Fruit fly (Drosophila melanogaster): ENCODE measurements around the gene CG13643.
A peak's percentile ranks its signal among the peaks of the same experiment; 100 is the strongest.

The CG13643 gene

DNA sequence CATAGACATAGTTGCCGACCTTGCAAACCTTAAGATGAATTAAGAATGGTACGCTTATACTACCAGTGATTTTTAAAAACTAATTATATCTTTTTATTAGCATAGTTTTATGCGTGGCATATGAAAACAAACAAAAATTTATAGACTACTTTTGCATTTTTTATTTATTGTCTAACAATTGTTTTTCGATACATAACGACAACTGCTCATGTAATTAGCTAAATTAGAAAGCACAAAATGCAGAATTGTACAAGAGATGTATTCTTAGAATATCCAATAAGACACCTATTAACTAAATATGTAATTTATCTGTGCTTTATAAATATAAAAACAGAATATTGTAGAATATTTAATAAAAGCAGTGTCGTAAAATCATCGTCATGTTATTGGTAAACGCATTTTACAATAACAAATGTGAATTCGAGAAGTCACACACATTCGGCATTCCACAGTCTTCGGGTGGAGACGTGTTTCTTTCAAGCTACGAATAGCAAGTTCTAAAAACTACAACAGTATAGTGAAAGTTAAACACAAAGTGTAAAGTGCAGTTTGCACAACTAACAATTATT lies 21.0 kb upstream of the CG13643 start (continued):
- TF ChIP-seq mld (GFP tag; IDR thresholded peaks at IDR 0.05; ENCODE audit: partially characterized antibody): no peak
- TF ChIP-seq Rfx (GFP tag; IDR thresholded peaks at IDR 0.05): no peak
- TF ChIP-seq Sry-β (GFP tag; optimal IDR thresholded peaks at IDR 0.05): peak; percentile 45
- TF ChIP-seq CG2712 (tag; optimal IDR thresholded peaks at IDR 0.05): no peak
- TF ChIP-seq esg (GFP tag; conservative IDR thresholded peaks at IDR 0.05): no peak
- no peak for TF ChIP-seq CG10959 (GFP tag; IDR thresholded peaks at IDR 0.05)
- TF ChIP-seq Dip2 (GFP tag; IDR thresholded peaks at IDR 0.05): no peak
- TF ChIP-seq en (GFP tag; optimal IDR thresholded peaks at IDR 0.05): no peak
- TF ChIP-seq trem (tag; optimal IDR thresholded peaks at IDR 0.05): no peak
- TF ChIP-seq Sox102F (GFP tag; optimal IDR thresholded peaks at IDR 0.05): no peak
- TF ChIP-seq CG33213 (GFP tag; optimal IDR thresholded peaks at IDR 0.05): no peak

DNA sequence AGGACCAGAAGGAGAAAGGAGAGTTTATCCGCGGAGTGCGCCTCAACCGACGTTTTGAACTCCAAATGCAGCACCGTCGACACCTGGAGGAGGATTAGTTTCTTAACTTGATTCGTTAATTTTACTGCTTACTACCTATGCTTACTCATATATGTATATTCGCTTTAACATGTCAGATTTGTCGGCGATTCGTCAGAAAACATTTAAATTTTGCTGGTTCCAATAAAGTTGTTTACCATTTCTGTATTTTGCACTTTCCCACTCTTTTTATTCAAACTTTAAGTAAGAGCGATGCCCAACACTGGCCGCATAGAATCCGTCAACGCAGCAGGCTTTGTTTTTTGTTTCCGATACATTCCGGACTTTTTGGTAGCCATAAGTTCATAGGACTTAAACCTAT lies 19.1 kb upstream of the CG13643 start, which contains the start of gene Trf4-2:
Trf4-2 (plus strand) TSS at position 301 of the 400 bp plus-strand sequence.
- TF ChIP-seq stwl (tag; optimal IDR thresholded peaks at IDR 0.05): peak; percentile 67
- peak; percentile 6 for TF ChIP-seq gfzf (GFP tag; optimal IDR thresholded peaks at IDR 0.05)
- no peak for TF ChIP-seq gcm2 (GFP tag; optimal IDR thresholded peaks at IDR 0.05)
- peak; percentile 13 for TF ChIP-seq CG10267 (tag; optimal IDR thresholded peaks at IDR 0.05)

DNA sequence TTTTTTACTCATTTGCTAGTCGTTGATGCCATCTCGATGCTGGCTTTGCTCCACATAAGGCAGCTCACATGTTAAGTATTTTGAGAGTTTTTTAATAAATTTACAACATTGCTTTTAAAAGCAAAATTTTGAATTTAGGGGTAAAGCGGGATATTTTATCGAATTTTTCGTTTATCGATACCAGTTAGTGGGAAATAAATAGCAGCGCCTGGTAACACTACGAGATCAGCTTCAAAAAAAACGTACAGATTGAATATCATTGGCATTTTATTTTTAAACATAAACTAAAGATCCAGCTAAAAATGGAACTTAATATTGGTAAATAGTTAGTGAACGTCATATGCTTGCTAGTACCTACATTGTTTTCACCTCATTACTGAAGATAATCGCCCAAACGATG lies 16.5 kb upstream of the CG13643 start, which contains the start of gene Mink:
Mink (plus strand) TSS at position 204 of the 400 bp plus-strand sequence.
- TF ChIP-seq CG15601 (tag; optimal IDR thresholded peaks at IDR 0.05) (no peak), Med (GFP tag) (no peak), CG34224 (GFP tag; IDR thresholded peaks at IDR 0.05; ENCODE audit: partially characterized antibody) (peak; percentile 40; the same call in 1 of the 3 replicates), bab2 (GFP tag; optimal IDR thresholded peaks at IDR 0.05) (no peak), CG18764 (GFP tag; optimal IDR thresholded peaks at IDR 0.05) (no peak), Sry-δ (GFP tag; optimal IDR thresholded peaks at IDR 0.05) (peak; percentile 26), CG31365 (tag; optimal IDR thresholded peaks at IDR 0.05) (no peak), E2f2 (GFP tag; IDR thresholded peaks at IDR 0.05) (peak; percentile 93), ash1 (GFP tag; optimal IDR thresholded peaks at IDR 0.05) (no peak), fd102C (GFP tag; optimal IDR thresholded peaks at IDR 0.05) (no peak), Drgx (GFP tag; IDR thresholded peaks at IDR 0.05) (no peak), crp (GFP tag; optimal IDR thresholded peaks at IDR 0.05) (no peak), gfzf (GFP tag; optimal IDR thresholded peaks at IDR 0.05) (peak; percentile 73), Neu2 (GFP tag; optimal IDR thresholded peaks at IDR 0.05; ENCODE audit: borderline replicate concordance) (no peak), tx (GFP tag; optimal IDR thresholded peaks at IDR 0.05) (no peak), amos (GFP tag; IDR thresholded peaks at IDR 0.05; ENCODE audit: partially characterized antibody) (peak; percentile 31; the same call in 1 of the 2 replicates), chif (GFP tag; optimal IDR thresholded peaks at IDR 0.05) (no peak), CG10462 (GFP tag; optimal IDR thresholded peaks at IDR 0.05) (no peak), YL-1 (GFP tag; optimal IDR thresholded peaks at IDR 0.05) (no peak), CG9797 (GFP tag; optimal IDR thresholded peaks at IDR 0.05) (peak; percentile 47), sim (GFP tag; IDR thresholded peaks at IDR 0.05) (no peak), BEAF-32 (GFP tag; optimal IDR thresholded peaks at IDR 0.05) (peak; percentile 46), CG9876 (GFP tag; optimal IDR thresholded peaks at IDR 0.05) (no peak), CG14441 (GFP tag; IDR thresholded peaks at IDR 0.05) (no peak), stwl (tag; optimal IDR thresholded peaks at IDR 0.05) (peak; percentile 47), Rfx (GFP tag; IDR thresholded peaks at IDR 0.05) (no peak), gsb (GFP tag; IDR thresholded peaks at IDR 0.05) (no peak), Elba2 (GFP tag; optimal IDR thresholded peaks at IDR 0.05) (peak; percentile 2), CG14710 (tag; optimal IDR thresholded peaks at IDR 0.05) (peak; percentile 11), maf-S (GFP tag; optimal IDR thresholded peaks at IDR 0.05) (no peak), Doc3 (GFP tag; IDR thresholded peaks at IDR 0.05; ENCODE audit: partially characterized antibody) (no peak), unc-4 (GFP tag; IDR thresholded peaks at IDR 0.05; ENCODE audit: partially characterized antibody) (peak; percentile 31; the same call in 1 of the 2 replicates), Dref (GFP tag; IDR thresholded peaks at IDR 0.05) (peak; percentile 73), CG13287 (GFP tag; IDR thresholded peaks at IDR 0.05; ENCODE audit: partially characterized antibody) (peak; percentile 57; the same call in 1 of the 2 replicates)
